Fruit fly (Drosophila melanogaster) whole organism, prepupa: Measurements from ENCODE around the gene CG32487.

ENCODE experiments used
- CG10669 ChIP-seq: fragments of 200-800 bp; sonication (Bioruptor generic); optimal IDR thresholded peaks from 3 replicates; lab custom pipeline; 2018; ENCODE audit warnings: missing biosample characterization, mild to moderate bottlenecking, missing genetic modification characterization, moderate library complexity
- CG11294 ChIP-seq: fragments of 200-800 bp; sonication (Bioruptor generic); IDR thresholded peaks from 2 replicates; pipeline ENCODE4 v1.3.6; 2022; ENCODE audit warnings: missing biosample characterization, missing genetic modification characterization
- CG11762 ChIP-seq: fragments of 200-800 bp; sonication (Bioruptor generic); optimal IDR thresholded peaks from 3 replicates; lab custom pipeline; 2016; ENCODE audit warnings: missing biosample characterization, missing genetic modification characterization; ENCODE audit not compliant: insufficient read depth
- CG11902 ChIP-seq: fragments of 200-800 bp; sonication (Bioruptor generic); optimal IDR thresholded peaks from 3 replicates; lab custom pipeline; 2016; ENCODE audit warnings: missing biosample characterization, missing genetic modification characterization
- CG15336 ChIP-seq: fragments of 200-800 bp; sonication (Bioruptor generic); IDR thresholded peaks from 2 replicates; pipeline ENCODE4 v1.3.6; 2022; ENCODE audit warnings: missing biosample characterization, missing genetic modification characterization
- CG1621 ChIP-seq: fragments of 200-800 bp; sonication (Bioruptor generic); optimal IDR thresholded peaks from 3 replicates; lab custom pipeline; 2018; ENCODE audit warnings: missing biosample characterization, mild to moderate bottlenecking, missing genetic modification characterization
- CG16779 ChIP-seq: fragments of 200-800 bp; sonication (Bioruptor generic); optimal IDR thresholded peaks from 3 replicates; lab custom pipeline; 2017; ENCODE audit warnings: missing biosample characterization, mild to moderate bottlenecking, missing genetic modification characterization
- CG3032 ChIP-seq: fragments of 200-800 bp; optimal IDR thresholded peaks from 2 replicates; lab custom pipeline; 2019; ENCODE audit warnings: missing biosample characterization, mild to moderate bottlenecking, missing genetic modification characterization, moderate library complexity
- CG31627 ChIP-seq: fragments of 200-800 bp; sonication (Bioruptor generic); optimal IDR thresholded peaks from 3 replicates; lab custom pipeline; 2016; ENCODE audit warnings: missing biosample characterization, missing genetic modification characterization
- CG32006 ChIP-seq: fragments of 200-800 bp; sonication (Bioruptor generic); optimal IDR thresholded peaks from 3 replicates; lab custom pipeline; 2017; ENCODE audit warnings: missing biosample characterization, mild to moderate bottlenecking, missing genetic modification characterization
- CG34406 ChIP-seq: fragments of 200-800 bp; sonication (Bioruptor generic); optimal IDR thresholded peaks from 3 replicates; lab custom pipeline; 2016; ENCODE audit warnings: missing biosample characterization, missing genetic modification characterization
- CG3919 ChIP-seq: fragments of 200-800 bp; sonication (Bioruptor generic); optimal IDR thresholded peaks from 3 replicates; lab custom pipeline; 2016; ENCODE audit warnings: missing biosample characterization, missing genetic modification characterization
- CG4318 ChIP-seq: fragments of 200-800 bp; sonication (Bioruptor generic); optimal IDR thresholded peaks from 3 replicates; lab custom pipeline; 2017; ENCODE audit warnings: missing biosample characterization, mild to moderate bottlenecking, missing genetic modification characterization
- CG6163 ChIP-seq: fragments of 200-800 bp; sonication (Bioruptor generic); IDR thresholded peaks from 3 replicates; pipeline ENCODE4 v1.3.6; 2022; ENCODE audit warnings: missing biosample characterization, missing genetic modification characterization
- CG6792 ChIP-seq: fragments of 200-800 bp; sonication (Bioruptor generic); optimal IDR thresholded peaks from 3 replicates; lab custom pipeline; 2016; ENCODE audit warnings: missing biosample characterization, missing genetic modification characterization
- CG6808 ChIP-seq: fragments of 200-800 bp; sonication (Bioruptor generic); optimal IDR thresholded peaks from 3 replicates; lab custom pipeline; 2017; ENCODE audit warnings: missing biosample characterization, missing genetic modification characterization, mild to moderate bottlenecking, moderate library complexity, missing genetic modification reagents
- CG6854 ChIP-seq: fragments of 200-800 bp; sonication (Bioruptor generic); optimal IDR thresholded peaks from 2 replicates; lab custom pipeline; 2017; ENCODE audit warnings: missing biosample characterization, mild to moderate bottlenecking, missing genetic modification characterization
- CG8119 ChIP-seq: fragments of 200-800 bp; sonication (Bioruptor generic); IDR thresholded peaks from 3 replicates; pipeline ENCODE4 v1.3.6; 2022; ENCODE audit warnings: missing biosample characterization, missing genetic modification characterization
- CG8319 ChIP-seq: fragments of 200-800 bp; sonication (Bioruptor generic); optimal IDR thresholded peaks from 3 replicates; lab custom pipeline; 2016; ENCODE audit warnings: missing biosample characterization, missing genetic modification characterization
- CG8632 ChIP-seq: fragments of 200-800 bp; sonication (Bioruptor generic); optimal IDR thresholded peaks from 3 replicates; lab custom pipeline; 2016; ENCODE audit warnings: missing biosample characterization, missing genetic modification characterization
- CG9139 ChIP-seq: fragments of 200-800 bp; sonication (Bioruptor generic); optimal IDR thresholded peaks from 3 replicates; lab custom pipeline; 2017; ENCODE audit warnings: missing biosample characterization, mild to moderate bottlenecking, missing genetic modification characterization
- Eip75B ChIP-seq: fragments of 200-800 bp; sonication (Bioruptor generic); optimal IDR thresholded peaks from 3 replicates; lab custom pipeline; 2016; ENCODE audit warnings: missing biosample characterization, missing genetic modification characterization
- Eip78C ChIP-seq: fragments of 200-800 bp; sonication (Bioruptor generic); peaks from one replicate; lab custom pipeline; 2016; ENCODE audit warnings: missing biosample characterization, missing genetic modification characterization
- Eip93F ChIP-seq: fragments of 200-800 bp; sonication (Bioruptor generic); optimal IDR thresholded peaks from 2 replicates; lab custom pipeline; 2016; ENCODE audit warnings: missing biosample characterization, mild to moderate bottlenecking, missing genetic modification characterization
- Ets21C ChIP-seq: fragments of 200-800 bp; sonication (Bioruptor generic); optimal IDR thresholded peaks from 3 replicates; lab custom pipeline; 2016; ENCODE audit warnings: missing biosample characterization, missing genetic modification characterization
- Ets96B ChIP-seq: fragments of 200-800 bp; optimal IDR thresholded peaks from 2 replicates; lab custom pipeline; 2019; ENCODE audit warnings: missing biosample characterization, mild to moderate bottlenecking, missing genetic modification characterization, moderate library complexity
- Gug ChIP-seq: fragments of 200-800 bp; sonication (Bioruptor generic); IDR thresholded peaks from 2 replicates; pipeline ENCODE4 v1.3.6; 2022; ENCODE audit warnings: missing biosample characterization, missing genetic modification characterization
- Hr39 ChIP-seq: fragments of 200-800 bp; sonication (Bioruptor generic); optimal IDR thresholded peaks from 2 replicates; lab custom pipeline; 2016; ENCODE audit warnings: missing biosample characterization, missing genetic modification characterization
- Hr4 ChIP-seq: fragments of 200-800 bp; sonication (Bioruptor generic); optimal IDR thresholded peaks from 3 replicates; lab custom pipeline; 2016; ENCODE audit warnings: missing biosample characterization, missing genetic modification characterization
- Lpt ChIP-seq: fragments of 200-800 bp; sonication (Bioruptor generic); optimal IDR thresholded peaks from 3 replicates; lab custom pipeline; 2016; ENCODE audit warnings: missing biosample characterization, missing genetic modification characterization
- Met ChIP-seq: fragments of 200-800 bp; sonication (Bioruptor generic); optimal IDR thresholded peaks from 3 replicates; lab custom pipeline; 2016; ENCODE audit warnings: missing biosample characterization, missing genetic modification characterization
- Smox ChIP-seq: fragments of 200-800 bp; sonication (Bioruptor generic); optimal IDR thresholded peaks from 3 replicates; lab custom pipeline; 2016; ENCODE audit warnings: missing biosample characterization, missing genetic modification characterization
- Sox102F ChIP-seq: fragments of 200-800 bp; sonication (Bioruptor generic); optimal IDR thresholded peaks from 2 replicates; lab custom pipeline; 2016; ENCODE audit warnings: missing biosample characterization, mild to moderate bottlenecking, missing genetic modification characterization
- Sox14 ChIP-seq: fragments of 200-800 bp; sonication (Bioruptor generic); optimal IDR thresholded peaks from 3 replicates; lab custom pipeline; 2016; ENCODE audit warnings: missing biosample characterization, missing genetic modification characterization
- Sox15 ChIP-seq: fragments of 200-800 bp; sonication (Bioruptor generic); optimal IDR thresholded peaks from 3 replicates; lab custom pipeline; 2016; ENCODE audit warnings: missing biosample characterization, missing genetic modification characterization
- achi ChIP-seq: fragments of 200-800 bp; sonication (Bioruptor generic); optimal IDR thresholded peaks from 3 replicates; lab custom pipeline; 2016; ENCODE audit warnings: missing biosample characterization, missing genetic modification characterization
- cyc ChIP-seq: fragments of 200-800 bp; sonication (Bioruptor generic); optimal IDR thresholded peaks from 3 replicates; lab custom pipeline; 2016; ENCODE audit warnings: missing biosample characterization, missing genetic modification characterization
- dac ChIP-seq: fragments of 200-800 bp; sonication (Bioruptor generic); optimal IDR thresholded peaks from 2 replicates; lab custom pipeline; 2017; ENCODE audit warnings: missing biosample characterization, mild to moderate bottlenecking, missing genetic modification characterization
- dsx ChIP-seq: fragments of 200-800 bp; optimal IDR thresholded peaks from 3 replicates; lab custom pipeline; 2019; ENCODE audit warnings: missing biosample characterization, mild to moderate bottlenecking, missing genetic modification characterization, moderate library complexity; ENCODE audit not compliant: poor library complexity, severe bottlenecking
- esn ChIP-seq: fragments of 200-800 bp; sonication (Bioruptor generic); optimal IDR thresholded peaks from 2 replicates; lab custom pipeline; 2016; ENCODE audit warnings: missing biosample characterization, mild to moderate bottlenecking, missing genetic modification characterization, moderate library complexity
- fd85E ChIP-seq: fragments of 200-800 bp; sonication (Bioruptor generic); optimal IDR thresholded peaks from 3 replicates; lab custom pipeline; 2016; ENCODE audit warnings: missing biosample characterization, missing genetic modification characterization
- fkh ChIP-seq: fragments of 200-800 bp; sonication (Bioruptor generic); optimal IDR thresholded peaks from 3 replicates; lab custom pipeline; 2017; ENCODE audit warnings: missing biosample characterization, mild to moderate bottlenecking, missing genetic modification characterization, moderate library complexity
- lz ChIP-seq: fragments of 200-800 bp; sonication (Bioruptor generic); optimal IDR thresholded peaks from 3 replicates; lab custom pipeline; 2016; ENCODE audit warnings: missing biosample characterization, missing genetic modification characterization
- net ChIP-seq: fragments of 200-800 bp; sonication (Bioruptor generic); optimal IDR thresholded peaks from 3 replicates; lab custom pipeline; 2016; ENCODE audit warnings: missing biosample characterization, missing genetic modification characterization
- pdm3 ChIP-seq: fragments of 200-800 bp; sonication (Bioruptor generic); optimal IDR thresholded peaks from 3 replicates; lab custom pipeline; 2016; ENCODE audit warnings: missing biosample characterization, missing genetic modification characterization
- salr ChIP-seq, 2 experiments: fragments of 200-800 bp; sonication (Bioruptor generic); optimal IDR thresholded peaks; 3 replicates each; lab custom pipeline; 2016 to 2018; ENCODE audit warnings: missing biosample characterization in 2 of 2, missing genetic modification characterization in 2 of 2, mild to moderate bottlenecking in 1 of 2
- spab ChIP-seq: fragments of 200-800 bp; sonication (Bioruptor generic); optimal IDR thresholded peaks from 2 replicates; lab custom pipeline; 2017; ENCODE audit warnings: missing biosample characterization, mild to moderate bottlenecking, missing genetic modification characterization, missing genetic modification reagents
- ss ChIP-seq, 2 experiments: fragments of 200-800 bp; sonication (Bioruptor generic); optimal IDR thresholded peaks; 2 replicates in 1 of 2; 3 replicates in 1 of 2; lab custom pipeline; 2017 to 2018; ENCODE audit warnings: mild to moderate bottlenecking in 2 of 2, missing biosample characterization in 2 of 2, missing genetic modification characterization in 2 of 2, moderate library complexity in 1 of 2
- topi ChIP-seq: fragments of 200-800 bp; sonication (Bioruptor generic); optimal IDR thresholded peaks from 3 replicates; lab custom pipeline; 2016; ENCODE audit warnings: missing biosample characterization, missing genetic modification characterization
- vri ChIP-seq: fragments of 200-800 bp; sonication (Bioruptor generic); optimal IDR thresholded peaks from 3 replicates; lab custom pipeline; 2016; ENCODE audit warnings: missing biosample characterization, mild to moderate bottlenecking, missing genetic modification characterization

CG32487 gene

DNA sequence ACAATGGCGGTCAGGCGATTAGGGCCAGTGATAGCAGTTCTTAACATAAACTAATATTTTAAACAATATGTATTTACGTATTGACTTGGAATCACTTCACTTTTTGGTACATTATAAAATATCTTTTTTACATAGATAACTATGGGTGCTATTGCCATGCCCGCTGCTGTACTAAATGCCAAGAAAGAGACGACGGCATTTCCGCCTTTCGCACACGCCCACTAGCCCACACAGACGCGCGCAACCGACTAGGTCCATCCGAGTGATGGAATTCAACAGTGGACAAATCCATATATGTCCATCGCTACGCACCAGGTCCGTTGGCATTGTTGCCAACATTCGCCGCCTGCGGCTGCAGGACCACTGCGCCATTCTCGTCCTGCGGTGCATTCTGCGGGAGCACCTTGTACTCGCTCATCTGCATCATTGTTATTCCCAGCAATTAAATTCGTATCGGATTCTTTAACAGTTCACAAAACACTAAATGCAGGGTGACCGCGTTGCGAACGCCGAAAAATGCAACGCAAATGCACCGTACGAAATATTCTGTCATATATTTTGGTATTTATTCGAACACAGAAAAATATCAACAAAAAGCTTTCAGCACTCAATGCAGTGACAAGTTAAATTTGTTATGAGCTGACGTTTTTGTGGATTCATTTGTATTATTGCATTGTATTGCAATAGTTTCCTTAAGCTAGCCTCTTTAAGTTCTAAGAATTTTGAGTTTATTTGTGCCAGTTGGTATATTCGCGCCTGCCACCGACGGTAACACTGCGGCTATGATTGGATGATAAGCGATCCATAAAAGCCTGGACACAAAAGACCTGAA lies 29.5 kb upstream of the CG32487 start, which contains the start of the genes scramb2 and Sk2:
scramb2 (minus strand) TSS at position 488 of the 832 bp plus-strand sequence.
Sk2 (plus strand) TSS at position 763 of the 832 bp plus-strand sequence.
- TF ChIP-seq Eip75B: peak; percentile 94
- peak; percentile 95 for TF ChIP-seq CG1621 (tag; lab: Kevin White, UChicago)
- TF ChIP-seq ss (GFP tag; optimal IDR thresholded peaks at IDR 0.05; lab: Kevin White, UChicago): peak; percentile 97 to 98
- peak; percentile 94 for TF ChIP-seq CG8632 (GFP tag; lab: Kevin White, UChicago)
- TF ChIP-seq Sox14 (GFP tag; lab: Kevin White, UChicago): peak; percentile 94
- TF ChIP-seq Sox15 (GFP tag; lab: Kevin White, UChicago): peak; percentile 91
- peak; percentile 97 for TF ChIP-seq pdm3 (GFP tag; lab: Kevin White, UChicago)
- peak; percentile 89 for TF ChIP-seq CG11902 (GFP tag; lab: Kevin White, UChicago)
- peak; percentile 98 for TF ChIP-seq net (GFP tag; lab: Kevin White, UChicago)
- TF ChIP-seq vri: peak; percentile 91
- peak; percentile 94 for TF ChIP-seq lz (GFP tag; lab: Kevin White, UChicago)
- TF ChIP-seq Eip93F (GFP tag; lab: Kevin White, UChicago): peak; percentile 95
- TF ChIP-seq CG15336: peak; percentile 98
- TF ChIP-seq CG6163 (GFP tag; lab: Robert Waterston, UW): peak; percentile 98
- TF ChIP-seq CG6792: peak; percentile 94
- peak; percentile 94 for TF ChIP-seq cyc
- TF ChIP-seq Lpt (GFP tag; lab: Kevin White, UChicago): peak; percentile 94
- peak; percentile 96 for TF ChIP-seq CG34406 (GFP tag; lab: Kevin White, UChicago)
- peak; percentile 95 for TF ChIP-seq CG16779 (tag; lab: Kevin White, UChicago)
- TF ChIP-seq dsx (GFP tag; lab: Kevin White, UChicago): peak; percentile 95
- TF ChIP-seq Gug (GFP tag; lab: Robert Waterston, UW): peak; percentile 95
- TF ChIP-seq CG31627: peak; percentile 92
- peak; percentile 95 for TF ChIP-seq Sox102F (GFP tag; lab: Kevin White, UChicago)
- TF ChIP-seq CG8119 (GFP tag; lab: Robert Waterston, UW): peak; percentile 98
- peak; percentile 93 for TF ChIP-seq CG8319 (GFP tag; lab: Kevin White, UChicago)
- peak; percentile 92 for TF ChIP-seq CG6854 (GFP tag; lab: Kevin White, UChicago)
- peak; percentile 96 for TF ChIP-seq spab (GFP tag; lab: Kevin White, UChicago)
- TF ChIP-seq topi: peak; percentile 95
- TF ChIP-seq achi (GFP tag; lab: Kevin White, UChicago): peak; percentile 96
- TF ChIP-seq fd85E: peak; percentile 84
- peak; percentile 93 for TF ChIP-seq CG4318 (GFP tag; lab: Kevin White, UChicago)
- peak; percentile 95 for TF ChIP-seq CG11762
- TF ChIP-seq CG9139 (GFP tag; lab: Kevin White, UChicago): peak; percentile 96
- TF ChIP-seq Ets21C (GFP tag; lab: Kevin White, UChicago): peak; percentile 86
- peak; percentile 94 for TF ChIP-seq CG11294
- TF ChIP-seq Ets96B (tag; lab: Kevin White, UChicago): peak; percentile 94
- peak; percentile 97 for TF ChIP-seq Hr4 (GFP tag; lab: Kevin White, UChicago)
- peak; percentile 65 for TF ChIP-seq fkh
- TF ChIP-seq dac (GFP tag; lab: Kevin White, UChicago): peak; percentile 92
- TF ChIP-seq salr (GFP tag; optimal IDR thresholded peaks at IDR 0.05; lab: Kevin White, UChicago): peak; percentile 92 to 95
- TF ChIP-seq CG6808: peak; percentile 96
- TF ChIP-seq Smox: peak; percentile 94
- peak; percentile 96 for TF ChIP-seq CG3032 (tag; lab: Kevin White, UChicago)
- TF ChIP-seq Eip78C (GFP tag; lab: Kevin White, UChicago): peak; percentile 98
- peak; percentile 97 for TF ChIP-seq CG3919
- peak; percentile 94 for TF ChIP-seq Met
- peak; percentile 92 for TF ChIP-seq Hr39 (GFP tag; lab: Kevin White, UChicago)
- peak; percentile 95 for TF ChIP-seq esn (GFP tag; lab: Kevin White, UChicago)
- TF ChIP-seq CG10669: peak; percentile 95
- TF ChIP-seq CG32006 (GFP tag; lab: Kevin White, UChicago): peak; percentile 97
